Fruit fly (Drosophila melanogaster) whole organism, wandering third instar larva: ENCODE data around the gene msd5.

ENCODE experiments used
- Abd-B ChIP-seq: fragments of >200 bp; optimal IDR thresholded peaks from 2 replicates; lab custom pipeline; 2017; ENCODE audit warnings: missing biosample characterization, missing genetic modification characterization
- CG32264 ChIP-seq: fragments of 200-800 bp; sonication (Bioruptor generic); optimal IDR thresholded peaks from 2 replicates; lab custom pipeline; 2016; ENCODE audit warnings: missing biosample characterization, missing genetic modification characterization
- CG9705 ChIP-seq: fragments of 200-800 bp; sonication (Bioruptor generic); optimal IDR thresholded peaks from 2 replicates; lab custom pipeline; 2018; ENCODE audit warnings: missing biosample characterization, mild to moderate bottlenecking, missing genetic modification characterization
- CrebA ChIP-seq: fragments of 200-800 bp; sonication (Bioruptor generic); optimal IDR thresholded peaks from 2 replicates; lab custom pipeline; 2016; ENCODE audit warnings: missing biosample characterization, mild to moderate bottlenecking, missing genetic modification characterization, borderline replicate concordance
- Dfd ChIP-seq: fragments of >200 bp; optimal IDR thresholded peaks from 2 replicates; lab custom pipeline; 2017; ENCODE audit warnings: missing biosample characterization, missing genetic modification characterization
- Dif ChIP-seq: fragments of 200-275, 200-300 bp; sonication (Bioruptor generic); optimal IDR thresholded peaks from 2 replicates; lab custom pipeline; 2018; ENCODE audit warnings: missing biosample characterization, missing genetic modification characterization; ENCODE audit not compliant: partially characterized antibody
- GATAd ChIP-seq: sonication (Bioruptor generic); optimal IDR thresholded peaks from 2 replicates; lab custom pipeline; 2016; ENCODE audit warnings: missing biosample characterization, missing genetic modification characterization
- HLH106 ChIP-seq: fragments of 200-800 bp; optimal IDR thresholded peaks from 3 replicates; lab custom pipeline; 2019; ENCODE audit warnings: missing biosample characterization, mild to moderate bottlenecking, missing genetic modification characterization, moderate library complexity
- Hnf4 ChIP-seq: fragments of 200-800 bp; sonication (Bioruptor generic); optimal IDR thresholded peaks from 2 replicates; lab custom pipeline; 2016; ENCODE audit warnings: missing biosample characterization, mild to moderate bottlenecking, missing genetic modification characterization
- Hr78 ChIP-seq: fragments of >200 bp; optimal IDR thresholded peaks from 2 replicates; lab custom pipeline; 2017; ENCODE audit warnings: missing biosample characterization, missing genetic modification characterization
- Hr83 ChIP-seq: fragments of 200-300 bp; sonication (Bioruptor generic); optimal IDR thresholded peaks from 2 replicates; lab custom pipeline; 2016; ENCODE audit warnings: missing biosample characterization, mild to moderate bottlenecking, missing genetic modification characterization, moderate library complexity; ENCODE audit not compliant: poor library complexity, severe bottlenecking
- Jra ChIP-seq: sonication (Bioruptor generic); optimal IDR thresholded peaks from 2 replicates; lab custom pipeline; 2016; ENCODE audit warnings: missing biosample characterization, missing genetic modification characterization
- Mio ChIP-seq: sonication (Bioruptor generic); optimal IDR thresholded peaks from 2 replicates; lab custom pipeline; 2016; ENCODE audit warnings: missing biosample characterization, missing genetic modification characterization
- Myc ChIP-seq: fragments of >200 bp; optimal IDR thresholded peaks from 2 replicates; lab custom pipeline; 2017
- N ChIP-seq: fragments of >200 bp; optimal IDR thresholded peaks from 2 replicates; lab custom pipeline; 2018; ENCODE audit warnings: missing biosample characterization, missing external identifiers, missing genetic modification characterization
- OdsH ChIP-seq: fragments of 200-800 bp; sonication (Bioruptor generic); optimal IDR thresholded peaks from 2 replicates; lab custom pipeline; 2016; ENCODE audit warnings: missing biosample characterization, mild to moderate bottlenecking, missing genetic modification characterization
- Rel ChIP-seq, 2 experiments: fragments of 200-800 bp; sonication (Bioruptor generic) in 1 of 2; optimal IDR thresholded peaks; 2 replicates in 1 of 2; 3 replicates in 1 of 2; lab custom pipeline; 2016 to 2019; ENCODE audit warnings: mild to moderate bottlenecking in 2 of 2, missing biosample characterization in 2 of 2, missing genetic modification characterization in 2 of 2, moderate library complexity in 1 of 2
- Sp1 ChIP-seq: fragments of 200-800 bp; sonication (Bioruptor generic); optimal IDR thresholded peaks from 3 replicates; lab custom pipeline; 2019; ENCODE audit warnings: missing biosample characterization, mild to moderate bottlenecking, missing genetic modification characterization, moderate library complexity
- Vsx2 ChIP-seq: fragments of 200-300, 225-300 bp; sonication (Bioruptor generic); optimal IDR thresholded peaks from 2 replicates; lab custom pipeline; 2018; ENCODE audit warnings: missing biosample characterization, missing genetic modification characterization; ENCODE audit not compliant: partially characterized antibody
- br ChIP-seq: fragments of 200-800 bp; sonication (Bioruptor generic); optimal IDR thresholded peaks from 2 replicates; lab custom pipeline; 2016; ENCODE audit warnings: missing biosample characterization, missing genetic modification characterization
- brk ChIP-seq: fragments of 200-800 bp; sonication (Bioruptor generic); optimal IDR thresholded peaks from 2 replicates; lab custom pipeline; 2016; ENCODE audit warnings: missing biosample characterization, mild to moderate bottlenecking, missing genetic modification characterization
- dl ChIP-seq, 2 experiments: fragments of 175-275, 200-275 bp in 1 of 2; fragments of 200-275 bp in 1 of 2; sonication (Bioruptor generic); optimal IDR thresholded peaks; lab custom pipeline; 2018; ENCODE audit warnings: mild to moderate bottlenecking in 2 of 2, missing biosample characterization in 2 of 2, missing genetic modification characterization in 2 of 2, moderate library complexity in 2 of 2; ENCODE audit not compliant: partially characterized antibody in 2 of 2, insufficient read depth in 1 of 2
- dmrt93B ChIP-seq: fragments of 200-800 bp; sonication (Bioruptor generic); optimal IDR thresholded peaks from 2 replicates; lab custom pipeline; 2018; ENCODE audit warnings: missing biosample characterization, mild to moderate bottlenecking, missing genetic modification characterization
- dsf ChIP-seq: sonication (Bioruptor generic); optimal IDR thresholded peaks from 2 replicates; lab custom pipeline; 2016; ENCODE audit warnings: missing biosample characterization, missing genetic modification characterization, borderline replicate concordance
- ey ChIP-seq: fragments of 200-800 bp; sonication (Bioruptor generic); optimal IDR thresholded peaks from 2 replicates; lab custom pipeline; 2016; ENCODE audit warnings: missing biosample characterization, missing genetic modification characterization
- foxo ChIP-seq, 2 experiments: fragments of 200-800 bp; sonication (Bioruptor generic); optimal IDR thresholded peaks; 2 replicates in 1 of 2; 3 replicates in 1 of 2; lab custom pipeline; 2016 to 2017; ENCODE audit warnings: missing biosample characterization in 2 of 2, missing genetic modification characterization in 2 of 2
- fru ChIP-seq: fragments of 200-800 bp; sonication (Bioruptor generic); optimal IDR thresholded peaks from 3 replicates; lab custom pipeline; 2016; ENCODE audit warnings: missing biosample characterization, mild to moderate bottlenecking, missing genetic modification characterization
- h ChIP-seq: fragments of 200-800 bp; sonication (Bioruptor generic); optimal IDR thresholded peaks from 3 replicates; lab custom pipeline; 2016; ENCODE audit warnings: missing biosample characterization, mild to moderate bottlenecking, missing genetic modification characterization
- jim ChIP-seq: fragments of 175-275, 200-325 bp; sonication (Bioruptor generic); optimal IDR thresholded peaks from 2 replicates; lab custom pipeline; 2016; ENCODE audit warnings: missing biosample characterization, mild to moderate bottlenecking, missing genetic modification characterization
- lola ChIP-seq: fragments of >200 bp; optimal IDR thresholded peaks from 2 replicates; lab custom pipeline; 2017; ENCODE audit warnings: missing biosample characterization, missing genetic modification characterization
- pan ChIP-seq: fragments of >200 bp; optimal IDR thresholded peaks from 2 replicates; lab custom pipeline; 2017
- psq ChIP-seq: fragments of 200-800 bp; sonication (Bioruptor generic); optimal IDR thresholded peaks from 3 replicates; lab custom pipeline; 2017; ENCODE audit warnings: missing biosample characterization, mild to moderate bottlenecking, missing genetic modification characterization, moderate library complexity
- rgr ChIP-seq: fragments of 200-800 bp; sonication (Bioruptor generic); optimal IDR thresholded peaks from 3 replicates; lab custom pipeline; 2016; ENCODE audit warnings: missing biosample characterization, mild to moderate bottlenecking, missing genetic modification characterization
- sage ChIP-seq: fragments of 200-800 bp; sonication (Bioruptor generic); optimal IDR thresholded peaks from 2 replicates; lab custom pipeline; 2016; ENCODE audit warnings: missing biosample characterization, mild to moderate bottlenecking, missing genetic modification characterization
- sv ChIP-seq: fragments of 200-800 bp; sonication (Bioruptor generic); optimal IDR thresholded peaks from 3 replicates; lab custom pipeline; 2016; ENCODE audit warnings: missing biosample characterization, missing genetic modification characterization
- tai ChIP-seq: sonication (Bioruptor generic); optimal IDR thresholded peaks from 2 replicates; lab custom pipeline; 2016; ENCODE audit warnings: missing biosample characterization, missing genetic modification characterization
- usp ChIP-seq: fragments of >200 bp; optimal IDR thresholded peaks from 2 replicates; lab custom pipeline; 2017; ENCODE audit warnings: missing biosample characterization, missing genetic modification characterization
- woc ChIP-seq: sonication (Bioruptor generic); optimal IDR thresholded peaks from 2 replicates; lab custom pipeline; 2016; ENCODE audit warnings: missing biosample characterization, mild to moderate bottlenecking, missing genetic modification characterization

Gene msd5

dm6 chr3L:1370099-1370678 is 37.2 kb upstream of the msd5 start, which contains the start of gene ru:
ru (plus strand) TSS chr3L:1370628.
- TF ChIP-seq HLH106 (tag; lab: Kevin White, UChicago) (no peak), Dfd (no peak), tai (GFP tag; lab: Kevin White, UChicago) (no peak), foxo (GFP tag; optimal IDR thresholded peaks at IDR 0.05; lab: Kevin White, UChicago) (no peak), brk (GFP tag; lab: Kevin White, UChicago) (no peak), Sp1 (GFP tag; lab: Kevin White, UChicago) (no peak), Hr78 (GFP tag; lab: Kevin White, UChicago) (no peak)

- TF ChIP-seq tai (GFP tag; lab: Kevin White, UChicago) = peak; percentile 58
- TF ChIP-seq Vsx2 (GFP tag; lab: Kevin White, UChicago) = no peak
- TF ChIP-seq jim (GFP tag; lab: Kevin White, UChicago) = peak; percentile 14
- TF ChIP-seq CrebA (GFP tag; lab: Kevin White, UChicago) = no peak
- no peak for TF ChIP-seq Rel (GFP tag; optimal IDR thresholded peaks at IDR 0.05; lab: Kevin White, UChicago)
- TF ChIP-seq Rel (tag; optimal IDR thresholded peaks at IDR 0.05; lab: Kevin White, UChicago) = peak; percentile 68
- TF ChIP-seq foxo (GFP tag; optimal IDR thresholded peaks at IDR 0.05; lab: Kevin White, UChicago) = peak in 1 of 2 experiments; percentile 89
- TF ChIP-seq CG32264 = peak; percentile 58
- TF ChIP-seq woc (GFP tag; lab: Kevin White, UChicago) = peak; percentile 68
- peak; percentile 92 for TF ChIP-seq h (GFP tag; lab: Kevin White, UChicago)
- TF ChIP-seq rgr (GFP tag; lab: Kevin White, UChicago) = peak; percentile 86
- TF ChIP-seq brk (GFP tag; lab: Kevin White, UChicago) = peak; percentile 12
- no peak for TF ChIP-seq pan (lab: Kevin White, UChicago)
- TF ChIP-seq dsf (GFP tag; lab: Kevin White, UChicago) = no peak
- peak; percentile 81 for TF ChIP-seq psq
- TF ChIP-seq dmrt93B = peak; percentile 73
- TF ChIP-seq Abd-B (GFP tag; lab: Kevin White, UChicago) = no peak
- no peak for TF ChIP-seq GATAd (GFP tag; lab: Kevin White, UChicago)
- TF ChIP-seq Jra (GFP tag; lab: Kevin White, UChicago) = peak; percentile 25
- TF ChIP-seq sage (GFP tag; lab: Kevin White, UChicago) = peak; percentile 18
- no peak for TF ChIP-seq CG9705
- TF ChIP-seq sv (GFP tag; lab: Kevin White, UChicago) = peak; percentile 67
- peak; percentile 86 for TF ChIP-seq HLH106 (tag; lab: Kevin White, UChicago)
- TF ChIP-seq Hr78 (GFP tag; lab: Kevin White, UChicago) = no peak
- TF ChIP-seq Hnf4 (GFP tag; lab: Kevin White, UChicago) = peak; percentile 73
- no peak for TF ChIP-seq usp (GFP tag; lab: Kevin White, UChicago)
- TF ChIP-seq Myc (lab: Kevin White, UChicago) = no peak
- peak; percentile 62 for TF ChIP-seq Hr83 (GFP tag; lab: Kevin White, UChicago)
- no peak for TF ChIP-seq dl (GFP tag; optimal IDR thresholded peaks at IDR 0.05; lab: Kevin White, UChicago; ENCODE audit: insufficient read depth in 1 of 2, partially characterized antibody in 2 of 2)
- no peak for TF ChIP-seq Mio (GFP tag; lab: Kevin White, UChicago)
- no peak for TF ChIP-seq Dif (GFP tag; lab: Kevin White, UChicago)
- TF ChIP-seq OdsH (GFP tag; lab: Kevin White, UChicago) = peak; percentile 80
- peak; percentile 83 for TF ChIP-seq fru
- TF ChIP-seq ey = peak; percentile 85
- no peak for TF ChIP-seq lola (GFP tag; lab: Kevin White, UChicago)
- no peak for TF ChIP-seq N (GFP tag; lab: Kevin White, UChicago)
- TF ChIP-seq Dfd = no peak
- peak; percentile 67 for TF ChIP-seq Sp1 (GFP tag; lab: Kevin White, UChicago)
- peak; percentile 80 for TF ChIP-seq br (GFP tag; lab: Kevin White, UChicago)
Observed at dm6 chr3L:1368201-1368617, 35.3 kb upstream of the msd5 start.
